Worm (Caenorhabditis elegans) whole organism, young adult: ENCODE results near the gene ceh-76.
A peak's percentile ranks its signal among the peaks of the same experiment; 100 is the strongest.

Source experiments
- B0035.1 ChIP-seq: sonication (generic microtip); optimal IDR thresholded peaks from 2 replicates; lab custom pipeline; 2016; ENCODE audit warnings: missing genetic modification characterization, mild to moderate bottlenecking, missing compliant biosample characterization, missing genotype, missing genetic modification reagents
- F22D6.2 ChIP-seq: sonication (generic microtip); optimal IDR thresholded peaks from 2 replicates; lab custom pipeline; 2016; ENCODE audit warnings: mild to moderate bottlenecking, missing genetic modification characterization, missing compliant biosample characterization
- F23B12.7 ChIP-seq: sonication (generic microtip); optimal IDR thresholded peaks from 2 replicates; lab custom pipeline; 2017; ENCODE audit warnings: missing genetic modification characterization, mild to moderate bottlenecking, missing compliant biosample characterization, antibody characterized with exemption, moderate library complexity; ENCODE audit not compliant: insufficient read depth
- F55B11.4 ChIP-seq: sonication (generic microtip); optimal IDR thresholded peaks from 2 replicates; lab custom pipeline; 2016; ENCODE audit warnings: missing compliant biosample characterization, missing genetic modification characterization, borderline replicate concordance; ENCODE audit not compliant: insufficient read depth
- K12H6.12 ChIP-seq: fragments of 200-800 bp; sonication (Bioruptor generic); optimal IDR thresholded peaks from 2 replicates; lab custom pipeline; 2018; ENCODE audit warnings: mild to moderate bottlenecking, missing genetic modification characterization, missing compliant biosample characterization
- Y53F4B.3 ChIP-seq: fragments of 200-800 bp; sonication (Bioruptor generic); IDR thresholded peaks from 2 replicates; pipeline ENCODE4 v1.3.6; 2022; ENCODE audit warnings: missing genetic modification reagents, missing genetic modification characterization, missing compliant biosample characterization
- Y53G8AR.9 ChIP-seq: fragments of 200-800 bp; sonication (Bioruptor generic); conservative IDR thresholded peaks from 2 replicates; pipeline ENCODE4 v1.3.6; 2022; ENCODE audit warnings: missing genetic modification reagents, missing genetic modification characterization, missing compliant biosample characterization
- Y56A3A.18 ChIP-seq: fragments of 200-800 bp; sonication (Bioruptor generic); IDR thresholded peaks from 2 replicates; pipeline ENCODE4 v1.3.6; 2022; ENCODE audit warnings: missing genetic modification reagents, missing genetic modification characterization, missing compliant biosample characterization
- ZK185.1 ChIP-seq: sonication (generic microtip); optimal IDR thresholded peaks from 2 replicates; lab custom pipeline; 2016; ENCODE audit warnings: mild to moderate bottlenecking, missing genetic modification characterization, missing compliant biosample characterization; ENCODE audit not compliant: poor library complexity, severe bottlenecking
- atf-7 ChIP-seq: sonication (generic microtip); optimal IDR thresholded peaks from 2 replicates; lab custom pipeline; 2017; ENCODE audit warnings: mild to moderate bottlenecking, missing genetic modification characterization, missing compliant biosample characterization
- athp-1 ChIP-seq: sonication (generic microtip); optimal IDR thresholded peaks from 2 replicates; lab custom pipeline; 2017; ENCODE audit warnings: mild to moderate bottlenecking, missing genetic modification characterization, missing compliant biosample characterization
- attf-5 ChIP-seq: fragments of 200-800 bp; sonication (Bioruptor generic); optimal IDR thresholded peaks from 2 replicates; lab custom pipeline; 2018; ENCODE audit warnings: mild to moderate bottlenecking, missing genetic modification characterization, missing compliant biosample characterization
- ccch-3 ChIP-seq: fragments of 200-800 bp; sonication (Bioruptor generic); optimal IDR thresholded peaks from 2 replicates; lab custom pipeline; 2018; ENCODE audit warnings: mild to moderate bottlenecking, missing genetic modification characterization, missing compliant biosample characterization
- cebp-1 ChIP-seq, 2 experiments: fragments of 200-800 bp in 1 of 2; sonication (Bioruptor generic) in 1 of 2; sonication (generic microtip) in 1 of 2; IDR thresholded peaks in 1 of 2; optimal IDR thresholded peaks in 1 of 2; 2 replicates each; pipeline versions ENCODE4 v1.3.6 to Lab custom; 2017 to 2022; ENCODE audit warnings: missing compliant biosample characterization in 2 of 2, missing genetic modification characterization in 2 of 2, mild to moderate bottlenecking in 1 of 2, missing genetic modification reagents in 1 of 2, moderate library complexity in 1 of 2
- ceh-27 ChIP-seq: fragments of 200-800 bp; sonication (Bioruptor generic); optimal IDR thresholded peaks from 2 replicates; lab custom pipeline; 2018; ENCODE audit warnings: mild to moderate bottlenecking, missing genetic modification characterization, moderate library complexity, missing compliant biosample characterization
- dox-1 ChIP-seq: fragments of 200-800 bp; sonication (Bioruptor generic); IDR thresholded peaks from 2 replicates; pipeline ENCODE4 v1.3.6; 2022; ENCODE audit warnings: missing genetic modification reagents, missing genetic modification characterization, missing compliant biosample characterization
- egrh-3 ChIP-seq: fragments of 200-800 bp; sonication (Bioruptor generic); IDR thresholded peaks from 2 replicates; pipeline ENCODE4 v1.3.6; 2022; ENCODE audit warnings: missing genetic modification reagents, missing genetic modification characterization, missing compliant biosample characterization
- ets-4 ChIP-seq: fragments of 200-800 bp; sonication (Bioruptor generic); optimal IDR thresholded peaks from 2 replicates; lab custom pipeline; 2018; ENCODE audit warnings: mild to moderate bottlenecking, missing genetic modification characterization, missing compliant biosample characterization
- gei-17 ChIP-seq: fragments of 200-800 bp; sonication (Bioruptor generic); optimal IDR thresholded peaks from 2 replicates; lab custom pipeline; 2018; ENCODE audit warnings: mild to moderate bottlenecking, missing genetic modification characterization, missing compliant biosample characterization
- hmg-1.2 ChIP-seq: fragments of 200-800 bp; sonication (Bioruptor generic); IDR thresholded peaks from 2 replicates; pipeline ENCODE4 v1.3.6; 2022; ENCODE audit warnings: missing genetic modification reagents, missing genetic modification characterization, missing compliant biosample characterization
- let-526 ChIP-seq: fragments of 200-800 bp; sonication (Bioruptor generic); IDR thresholded peaks from 2 replicates; pipeline ENCODE4 v1.3.6; 2022; ENCODE audit warnings: missing genetic modification reagents, missing genetic modification characterization, missing compliant biosample characterization
- let-607 ChIP-seq, 2 experiments: fragments of 200-800 bp in 1 of 2; sonication (Bioruptor generic) in 1 of 2; sonication (generic microtip) in 1 of 2; optimal IDR thresholded peaks; 2 replicates each; lab custom pipeline; 2016 to 2018; ENCODE audit warnings: mild to moderate bottlenecking in 2 of 2, missing compliant biosample characterization in 2 of 2, missing genetic modification characterization in 2 of 2, moderate library complexity in 2 of 2, missing genotype in 1 of 2
- lin-35 ChIP-seq, 3 experiments: fragments of 150-350 bp in 2 of 3; sonication (generic microtip) in 1 of 3; optimal IDR thresholded peaks; 2 replicates each; lab custom pipeline; 2014 to 2018; ENCODE audit warnings: missing biosample characterization in 3 of 3, missing genetic modification characterization in 3 of 3, missing genetic modification reagents in 3 of 3
- lin-40 ChIP-seq: sonication (generic microtip); optimal IDR thresholded peaks from 2 replicates; lab custom pipeline; 2016; ENCODE audit warnings: missing genetic modification characterization, mild to moderate bottlenecking, missing compliant biosample characterization, missing genotype, missing genetic modification reagents
- madf-10 ChIP-seq: sonication (generic microtip); optimal IDR thresholded peaks from 2 replicates; lab custom pipeline; 2016; ENCODE audit warnings: mild to moderate bottlenecking, missing genetic modification characterization, missing compliant biosample characterization
- madf-3 ChIP-seq: fragments of 200-800 bp; sonication (Bioruptor generic); IDR thresholded peaks from 2 replicates; pipeline ENCODE4 v1.3.6; 2022; ENCODE audit warnings: missing genetic modification reagents, missing genetic modification characterization, missing compliant biosample characterization
- nfyb-1 ChIP-seq: fragments of 200-800 bp; sonication (Bioruptor generic); IDR thresholded peaks from 2 replicates; pipeline ENCODE4 v1.3.6; 2022; ENCODE audit warnings: missing genetic modification reagents, missing genetic modification characterization, missing compliant biosample characterization
- nhr-80 ChIP-seq: sonication (generic microtip); optimal IDR thresholded peaks from 2 replicates; lab custom pipeline; 2016; ENCODE audit warnings: missing genetic modification characterization, missing compliant biosample characterization
- nhr-90 ChIP-seq: sonication (generic microtip); optimal IDR thresholded peaks from 2 replicates; lab custom pipeline; 2016; ENCODE audit warnings: missing genotype, mild to moderate bottlenecking, missing genetic modification characterization, missing compliant biosample characterization
- pbrm-1 ChIP-seq: fragments of 200-800 bp; sonication (Bioruptor generic); IDR thresholded peaks from 2 replicates; pipeline ENCODE4 v1.3.6; 2022; ENCODE audit warnings: missing genetic modification reagents, missing genetic modification characterization, missing compliant biosample characterization
- pha-4 ChIP-seq: fragments of 150-350 bp; sonication (generic microtip); optimal IDR thresholded peaks from 2 replicates; lab custom pipeline; 2014; ENCODE audit warnings: missing biosample characterization, missing genetic modification reagents, missing genetic modification characterization
- rcor-1 ChIP-seq: fragments of 200-800 bp; sonication (Bioruptor generic); IDR thresholded peaks from 2 replicates; pipeline ENCODE4 v1.3.6; 2022; ENCODE audit warnings: missing genetic modification reagents, missing genetic modification characterization, missing compliant biosample characterization
- sdz-38 ChIP-seq: sonication (generic microtip); optimal IDR thresholded peaks from 2 replicates; lab custom pipeline; 2016; ENCODE audit warnings: missing genotype, missing genetic modification characterization, missing compliant biosample characterization
- snpc-3.4 ChIP-seq: sonication (generic microtip); optimal IDR thresholded peaks from 2 replicates; lab custom pipeline; 2017; ENCODE audit warnings: missing genetic modification characterization, mild to moderate bottlenecking, missing compliant biosample characterization, antibody characterized with exemption, moderate library complexity, missing genotype, missing genetic modification reagents
- snpc-4 ChIP-seq, 5 experiments: fragments of 150-350 bp in 1 of 5; sonication (generic microtip) in 4 of 5; optimal IDR thresholded peaks; 2 replicates each; lab custom pipeline; 2014 to 2018; ENCODE audit warnings: missing genetic modification characterization in 5 of 5, missing biosample characterization in 3 of 5, antibody characterized with exemption in 2 of 5, mild to moderate bottlenecking in 2 of 5, missing compliant biosample characterization in 2 of 5, missing genotype in 2 of 5, moderate library complexity in 2 of 5, missing genetic modification reagents in 1 of 5
- sptf-2 ChIP-seq: fragments of 200-800 bp; sonication (Bioruptor generic); optimal IDR thresholded peaks from 2 replicates; lab custom pipeline; 2018; ENCODE audit warnings: mild to moderate bottlenecking, missing genetic modification characterization, missing compliant biosample characterization
- tbx-9 ChIP-seq: sonication (generic microtip); optimal IDR thresholded peaks from 2 replicates; lab custom pipeline; 2016; ENCODE audit warnings: borderline replicate concordance, missing genetic modification characterization, inconsistent platforms, missing compliant biosample characterization
- tlf-1 ChIP-seq: fragments of 200-800 bp; sonication (Bioruptor generic); optimal IDR thresholded peaks from 2 replicates; lab custom pipeline; 2018; ENCODE audit warnings: mild to moderate bottlenecking, missing genetic modification characterization, missing compliant biosample characterization
- unc-62 ChIP-seq: fragments of 150-350 bp; optimal IDR thresholded peaks from 2 replicates; lab custom pipeline; 2014; ENCODE audit warnings: missing biosample characterization, missing genetic modification reagents, missing genetic modification characterization
- zfh-2 ChIP-seq: fragments of 200-800 bp; sonication (Bioruptor generic); conservative IDR thresholded peaks from 2 replicates; pipeline ENCODE4 v1.3.6; 2022; ENCODE audit warnings: missing genetic modification reagents, missing genetic modification characterization, missing compliant biosample characterization
- ztf-18 ChIP-seq: sonication (generic microtip); optimal IDR thresholded peaks from 2 replicates; lab custom pipeline; 2016; ENCODE audit warnings: missing genotype, mild to moderate bottlenecking, missing genetic modification characterization, missing compliant biosample characterization
- ztf-22 ChIP-seq: fragments of 200-800 bp; sonication (Bioruptor generic); optimal IDR thresholded peaks from 2 replicates; lab custom pipeline; 2018; ENCODE audit warnings: mild to moderate bottlenecking, missing genetic modification characterization, moderate library complexity, missing compliant biosample characterization

ceh-76 gene

ce11 chrV:8000929-8001513 lies 6.6 kb upstream of the ceh-76 start, which contains the start of gene Y97E10AR.1:
Gene Y97E10AR.1 (plus strand): TSS chrV:8001463.
- TF ChIP-seq ets-4 (GFP tag; lab: Kevin White, UChicago): peak; percentile 52
- 0 out of 2 replicates have a peak, but pooled peaks have one; percentile 30 for TF ChIP-seq madf-3 (GFP tag; lab: Robert Waterston, UW)
- peak; percentile 78 for TF ChIP-seq unc-62 (GFP tag; lab: Kevin White, UChicago)
- peak; percentile 27 for TF ChIP-seq ceh-27 (GFP tag; lab: Kevin White, UChicago)
- no peak for TF ChIP-seq gei-17 (GFP tag; lab: Kevin White, UChicago)
- TF ChIP-seq snpc-3.4: peak; percentile 1
- TF ChIP-seq nfyb-1 (GFP tag; lab: Robert Waterston, UW): peak; percentile 49; the same call in 1 of the 2 replicates
- TF ChIP-seq tlf-1 (GFP tag; lab: Kevin White, UChicago): peak; percentile 35
- TF ChIP-seq rcor-1 (GFP tag; lab: Robert Waterston, UW): 0 out of 2 replicates have a peak, but pooled peaks have one; percentile 21
- peak in 1 of 3 experiments; percentile 80 for TF ChIP-seq lin-35 (GFP tag; optimal IDR thresholded peaks at IDR 0.05; lab: Kevin White, UChicago)
- peak; percentile 42 for TF ChIP-seq F23B12.7 (tag; lab: Kevin White, UChicago)
- TF ChIP-seq tbx-9 (tag; lab: Kevin White, UChicago): no peak
- no peak for TF ChIP-seq cebp-1 (GFP tag; IDR thresholded peaks at IDR 0.05; lab: Robert Waterston, UW)
- peak; percentile 88 for TF ChIP-seq cebp-1 (tag; optimal IDR thresholded peaks at IDR 0.05; lab: Kevin White, UChicago)
- 0 out of 2 replicates have a peak, but pooled peaks have one; percentile 68 for TF ChIP-seq Y56A3A.18 (GFP tag; lab: Robert Waterston, UW)
- TF ChIP-seq let-526 (GFP tag; lab: Robert Waterston, UW): 0 out of 2 replicates have a peak, but pooled peaks have one; percentile 12
- TF ChIP-seq zfh-2 (GFP tag; lab: Robert Waterston, UW): 0 out of 2 replicates have a peak, but pooled peaks have one; percentile 5
- TF ChIP-seq let-607 (tag; optimal IDR thresholded peaks at IDR 0.05; lab: Kevin White, UChicago): peak; percentile 62 to 68
- no peak for TF ChIP-seq sptf-2 (GFP tag; lab: Kevin White, UChicago)
- 0 out of 2 replicates have a peak, but pooled peaks have one; percentile 68 for TF ChIP-seq Y53G8AR.9 (GFP tag; lab: Robert Waterston, UW)
- TF ChIP-seq F22D6.2: no peak
- peak; percentile 26 for TF ChIP-seq ZK185.1
- TF ChIP-seq sdz-38 (tag; lab: Kevin White, UChicago): no peak
- peak; percentile 75 for TF ChIP-seq ztf-22 (GFP tag; lab: Kevin White, UChicago)
- no peak for TF ChIP-seq Y53F4B.3
- TF ChIP-seq K12H6.12 (tag; lab: Kevin White, UChicago): peak; percentile 81
- TF ChIP-seq ztf-18: peak; percentile 49
- no peak for TF ChIP-seq F55B11.4 (tag; lab: Kevin White, UChicago)
- TF ChIP-seq egrh-3 (GFP tag; lab: Robert Waterston, UW): peak; percentile 8; the same call in 1 of the 2 replicates
- TF ChIP-seq attf-5 (GFP tag; lab: Kevin White, UChicago): peak; percentile 85
- peak; percentile 84 for TF ChIP-seq lin-40 (tag; lab: Kevin White, UChicago)
- TF ChIP-seq hmg-1.2 (GFP tag; lab: Robert Waterston, UW): peak; percentile 77
- TF ChIP-seq athp-1: no peak
- no peak for TF ChIP-seq B0035.1 (tag; lab: Kevin White, UChicago)
- peak; percentile 85 for TF ChIP-seq atf-7 (tag; lab: Kevin White, UChicago)
- TF ChIP-seq nhr-90 (tag; lab: Kevin White, UChicago): peak; percentile 58
- TF ChIP-seq snpc-4 (GFP tag; optimal IDR thresholded peaks at IDR 0.05; lab: Kevin White, UChicago): no peak
- peak; percentile 29 to 51 (median 40) for TF ChIP-seq snpc-4 (tag; optimal IDR thresholded peaks at IDR 0.05; lab: Kevin White, UChicago)
- TF ChIP-seq madf-10 (tag; lab: Kevin White, UChicago): peak; percentile 29
- TF ChIP-seq nhr-80: peak; percentile 98
- TF ChIP-seq pha-4: peak; percentile 58
- TF ChIP-seq ccch-3: no peak
- peak; percentile 57 for TF ChIP-seq pbrm-1
- TF ChIP-seq dox-1 (GFP tag; lab: Robert Waterston, UW): no peak; the same call in 1 of the 2 replicates
